Fruit fly (Drosophila melanogaster): ENCODE results near the gene CG31730.

The CG31730 gene

DNA sequence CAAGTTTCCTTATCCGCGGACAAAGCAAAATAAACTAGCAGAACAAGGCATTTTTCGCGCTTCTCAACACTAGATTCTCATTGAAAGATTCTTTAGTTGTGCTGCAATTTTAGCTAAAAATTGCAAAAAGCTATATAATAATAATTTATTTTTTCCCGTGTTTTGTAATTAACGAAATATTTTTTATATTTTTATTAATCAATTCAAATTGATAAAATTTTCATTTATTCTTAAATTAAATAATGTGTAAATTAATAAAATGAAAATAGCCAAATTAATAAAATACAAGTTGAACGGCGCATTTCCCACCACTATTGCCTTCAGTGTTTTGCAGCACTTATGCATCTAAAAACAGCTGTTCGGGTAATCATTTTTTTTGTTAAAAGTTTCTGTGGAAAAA is 26.9 kb upstream of the CG31730 start, which contains the start of the genes Drep4 and Uvrag (continued):
- TF ChIP-seq corto (GFP tag; optimal IDR thresholded peaks at IDR 0.05) (no peak), Dfd (GFP tag; optimal IDR thresholded peaks at IDR 0.05) (no peak), sna (GFP tag; IDR thresholded peaks at IDR 0.05; ENCODE audit: partially characterized antibody) (no peak), Ptx1 (GFP tag; IDR thresholded peaks at IDR 0.05) (no peak; the same call in none of the 2 replicates), yki (optimal IDR thresholded peaks at IDR 0.05) (no peak), Drgx (GFP tag; IDR thresholded peaks at IDR 0.05) (0 out of 2 replicates have a peak, but pooled peaks have one; percentile 19), Sox100B (GFP tag; optimal IDR thresholded peaks at IDR 0.05) (peak; percentile 75), CG15601 (tag; optimal IDR thresholded peaks at IDR 0.05) (peak; percentile 87), Hsf (GFP tag; optimal IDR thresholded peaks at IDR 0.05) (no peak), btn (GFP tag; optimal IDR thresholded peaks at IDR 0.05) (no peak), CG14965 (GFP tag; optimal IDR thresholded peaks at IDR 0.05; ENCODE audit: borderline replicate concordance) (no peak), cwo (GFP tag; optimal IDR thresholded peaks at IDR 0.05) (no peak), tgo (GFP tag; IDR thresholded peaks at IDR 0.05) (peak; percentile 69; the same call in 2 of the 3 replicates), row (GFP tag; IDR thresholded peaks at IDR 0.05) (peak; percentile 90), C15 (GFP tag; IDR thresholded peaks at IDR 0.05) (no peak), CG18476 (GFP tag; optimal IDR thresholded peaks at IDR 0.05) (no peak), Lhr (GFP tag; optimal IDR thresholded peaks at IDR 0.05) (peak; percentile 35), pfk (GFP tag; optimal IDR thresholded peaks at IDR 0.05) (no peak), CG12071 (GFP tag; optimal IDR thresholded peaks at IDR 0.05) (no peak), Bteb2 (GFP tag; optimal IDR thresholded peaks at IDR 0.05) (no peak), dm (GFP tag; optimal IDR thresholded peaks at IDR 0.05) (no peak), CG8089 (GFP tag; optimal IDR thresholded peaks at IDR 0.05) (no peak), fd96Cb (tag; optimal IDR thresholded peaks at IDR 0.05) (peak; percentile 48), tna (GFP tag; IDR thresholded peaks at IDR 0.05; ENCODE audit: partially characterized antibody) (no peak), CG11247 (GFP tag; IDR thresholded peaks at IDR 0.05) (0 out of 2 replicates have a peak, but pooled peaks have one; percentile 15), Awh (GFP tag; IDR thresholded peaks at IDR 0.05) (no peak), CG17802 (tag; optimal IDR thresholded peaks at IDR 0.05) (no peak), CG10267 (tag; optimal IDR thresholded peaks at IDR 0.05) (peak; percentile 97), Eip74EF (GFP tag; optimal IDR thresholded peaks at IDR 0.05) (no peak), Bdp1 (GFP tag; optimal IDR thresholded peaks at IDR 0.05) (no peak), CG2129 (GFP tag; IDR thresholded peaks at IDR 0.05; ENCODE audit: partially characterized antibody) (no peak), CG15269 (tag; optimal IDR thresholded peaks at IDR 0.05) (no peak), nmo (GFP tag; optimal IDR thresholded peaks at IDR 0.05) (peak; percentile 80), CkIIα-i1 (GFP tag; IDR thresholded peaks at IDR 0.05) (no peak), D (optimal IDR thresholded peaks at IDR 0.05) (no peak), D (GFP tag; optimal IDR thresholded peaks at IDR 0.05) (no peak), CG4617 (GFP tag; optimal IDR thresholded peaks at IDR 0.05; ENCODE audit: borderline replicate concordance) (peak; percentile 49), crol (GFP tag; IDR thresholded peaks at IDR 0.05) (no peak), zfh1 (GFP tag; IDR thresholded peaks at IDR 0.05) (no peak), CG4854 (GFP tag; optimal IDR thresholded peaks at IDR 0.05) (no peak), ash1 (GFP tag; optimal IDR thresholded peaks at IDR 0.05) (no peak), CG4820 (GFP tag; optimal IDR thresholded peaks at IDR 0.05) (peak; percentile 43), CrebB (tag; optimal IDR thresholded peaks at IDR 0.05) (no peak), CG9797 (GFP tag; optimal IDR thresholded peaks at IDR 0.05) (no peak), CG10979 (tag; optimal IDR thresholded peaks at IDR 0.05) (peak; percentile 68), zfh2 (GFP tag; optimal IDR thresholded peaks at IDR 0.05) (peak; percentile 50), Hmx (GFP tag; optimal IDR thresholded peaks at IDR 0.05) (no peak), Oaz (GFP tag; IDR thresholded peaks at IDR 0.05) (no peak), CG30403 (GFP tag; optimal IDR thresholded peaks at IDR 0.05) (peak; percentile 85), cg (GFP tag; optimal IDR thresholded peaks at IDR 0.05) (no peak), CG3995 (GFP tag; optimal IDR thresholded peaks at IDR 0.05) (no peak)

Measured in whole organism, embryonic.